Worm (Caenorhabditis elegans) whole organism, L4/young adult: ENCODE results near the gene trxr-2.

ENCODE experiments used
- W03F9.2 ChIP-seq: fragments of 150-350 bp; optimal IDR thresholded peaks from 2 replicates; lab custom pipeline; 2014; ENCODE audit warnings: missing biosample characterization, missing genetic modification characterization
- dao-5 ChIP-seq: sonication (generic microtip); optimal IDR thresholded peaks from 2 replicates; lab custom pipeline; 2016; ENCODE audit warnings: missing genotype, missing genetic modification characterization, moderate library complexity, missing compliant biosample characterization
- him-1 ChIP-seq: sonication (generic microtip); optimal IDR thresholded peaks from 2 replicates; lab custom pipeline; 2016; ENCODE audit warnings: missing genotype, missing genetic modification reagents, missing genetic modification characterization, missing compliant biosample characterization

Gene trxr-2

DNA sequence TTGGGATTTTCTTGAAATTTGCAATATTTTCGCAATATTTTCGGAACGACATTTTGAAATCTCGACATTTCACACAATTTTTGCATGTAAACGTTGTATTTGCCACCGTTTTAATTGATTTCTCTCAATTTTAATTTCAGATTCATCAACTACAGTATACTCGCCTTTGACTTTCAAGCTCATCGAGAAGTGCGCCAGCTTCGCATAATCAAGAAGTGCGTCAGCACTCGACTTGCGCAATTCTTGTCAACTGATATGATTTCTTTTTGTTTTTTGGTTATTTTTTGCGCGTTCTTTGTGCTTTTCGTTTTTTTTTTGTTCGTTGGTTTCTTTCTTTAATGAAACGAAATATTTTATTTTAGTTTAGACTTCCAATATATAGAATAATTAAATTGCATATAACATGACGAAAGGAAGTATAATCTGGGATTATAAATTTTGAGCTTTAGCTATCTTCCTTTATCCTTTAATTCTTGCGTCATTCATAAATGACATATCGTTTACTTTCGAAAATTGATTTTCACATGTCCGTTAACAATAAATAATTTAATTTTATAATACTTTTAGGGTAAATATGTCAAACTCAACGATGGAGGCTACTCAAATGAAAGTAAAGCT lies 26.3 kb upstream of the trxr-2 start, which contains the start of gene famh-136:
famh-136 (plus strand) TSS at position 568 of the 618 bp plus-strand sequence.
- TF ChIP-seq him-1 (peak; percentile 50), dao-5 (tag; lab: Kevin White, UChicago) (no peak), W03F9.2 (peak; percentile 94)

DNA sequence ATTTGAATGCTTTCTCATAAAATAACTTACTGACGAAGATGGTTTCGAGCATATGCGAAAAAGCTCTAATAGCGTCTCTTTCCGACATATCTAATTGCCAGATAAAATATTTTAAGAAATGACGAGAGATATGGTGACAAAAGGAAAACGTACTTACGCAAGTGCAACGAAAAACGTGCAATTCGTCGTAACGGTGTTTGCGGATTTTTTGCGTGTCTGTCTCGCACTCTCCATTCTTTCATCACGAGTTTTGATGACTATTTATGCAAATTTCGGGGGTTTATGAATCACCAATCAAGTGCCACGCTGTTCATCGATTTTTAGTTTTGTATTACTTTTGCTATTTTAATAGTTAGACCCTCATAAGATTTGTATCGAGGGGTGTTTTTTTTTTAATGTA lies 24.6 kb upstream of the trxr-2 start, which contains the start of gene ZK637.14:
ZK637.14 (minus strand) TSS at position 201 of the 400 bp plus-strand sequence.
- TF ChIP-seq W03F9.2 (peak; percentile 53), him-1 (no peak)

DNA sequence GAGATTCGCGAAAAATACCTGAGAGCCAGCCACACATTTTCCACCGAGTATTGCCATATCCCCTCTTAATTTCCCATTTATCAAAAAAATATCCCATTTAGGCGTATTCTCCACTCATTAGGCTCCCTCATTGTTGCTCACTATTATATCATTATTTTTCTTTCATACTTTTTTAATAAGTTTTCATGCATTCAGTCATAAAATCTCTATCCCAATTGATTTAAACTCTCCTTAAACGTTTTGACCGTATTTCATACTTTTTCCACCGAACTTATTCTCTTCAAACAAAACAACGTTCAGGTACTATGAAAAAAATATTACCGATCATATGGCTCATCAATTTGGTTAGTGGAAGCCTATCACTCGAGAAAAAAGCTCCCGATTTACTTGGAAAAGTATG lies 23.6 kb upstream of the trxr-2 start, which contains the start of gene lnkn-1:
lnkn-1 (plus strand) TSS at position 301 of the 400 bp plus-strand sequence.
- TF ChIP-seq him-1 = no peak
- no peak for TF ChIP-seq W03F9.2
- no peak for TF ChIP-seq dao-5 (tag; lab: Kevin White, UChicago)

DNA sequence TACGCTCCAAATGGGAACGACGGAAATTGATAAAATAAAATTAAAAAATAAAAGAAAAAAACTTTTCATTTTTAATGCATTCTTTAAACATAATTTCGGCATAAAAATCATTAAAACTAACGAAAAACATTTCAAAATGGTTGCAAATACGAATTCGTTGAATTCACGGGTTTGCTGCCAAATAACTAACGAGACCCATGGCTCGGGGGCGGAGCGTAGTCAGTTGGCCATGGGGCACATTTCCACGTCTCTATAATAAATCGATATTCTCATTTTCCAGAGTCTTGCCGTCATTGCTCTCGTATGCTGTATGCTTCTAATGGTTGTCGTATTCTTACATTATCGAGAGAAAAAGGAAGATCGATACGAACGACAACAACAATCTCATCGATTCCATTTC lies 20.1 kb upstream of the trxr-2 start, which contains the start of gene ZK637.4:
ZK637.4 (plus strand) TSS at position 301 of the 400 bp plus-strand sequence.
- no peak for TF ChIP-seq W03F9.2
- TF ChIP-seq dao-5 (tag; lab: Kevin White, UChicago) = no peak
- no peak for TF ChIP-seq him-1

DNA sequence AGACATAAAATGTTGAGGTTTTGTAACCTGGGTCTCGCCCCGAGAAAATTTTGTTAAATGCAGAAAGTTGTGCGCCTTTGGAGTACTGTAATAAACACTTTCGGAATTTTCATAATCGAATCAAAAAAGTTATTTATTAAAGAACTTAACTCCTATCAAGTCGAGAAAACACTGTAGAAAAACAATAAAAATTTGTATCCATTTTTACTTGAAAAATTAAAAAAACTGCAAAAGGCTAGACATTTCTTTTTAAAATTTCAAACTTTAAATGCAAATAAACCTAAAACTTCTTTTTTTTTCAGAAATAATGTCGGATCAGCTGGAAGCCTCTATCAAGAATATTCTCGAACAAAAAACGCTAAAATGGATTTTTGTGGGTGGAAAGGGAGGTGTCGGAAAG lies 18.8 kb upstream of the trxr-2 start, which contains the start of gene asna-1:
asna-1 (plus strand) TSS at position 301 of the 400 bp plus-strand sequence.
- no peak for TF ChIP-seq W03F9.2
- no peak for TF ChIP-seq dao-5 (tag; lab: Kevin White, UChicago)
- TF ChIP-seq him-1 = no peak

DNA sequence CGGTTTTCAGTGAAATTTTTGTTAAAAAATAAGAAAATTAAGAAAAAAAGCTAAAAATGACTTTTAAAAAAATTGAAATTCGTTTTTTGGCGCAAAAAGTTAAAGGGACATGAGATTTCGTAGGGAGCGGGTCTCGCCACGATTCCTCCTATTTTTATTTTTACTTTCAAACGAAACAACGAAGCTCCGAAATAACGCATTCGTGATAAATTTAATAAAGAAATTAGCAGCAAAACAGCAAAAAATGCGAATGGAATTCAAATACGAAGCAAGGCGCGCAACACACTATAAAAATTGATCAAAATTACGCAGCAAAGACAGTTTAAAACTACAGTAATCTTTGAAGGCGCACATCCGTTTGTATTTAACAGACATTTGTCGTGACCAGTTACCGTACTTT lies 13.8 kb upstream of the trxr-2 start:
- TF ChIP-seq dao-5 (tag; lab: Kevin White, UChicago) (no peak), him-1 (no peak), W03F9.2 (peak; percentile 65)

DNA sequence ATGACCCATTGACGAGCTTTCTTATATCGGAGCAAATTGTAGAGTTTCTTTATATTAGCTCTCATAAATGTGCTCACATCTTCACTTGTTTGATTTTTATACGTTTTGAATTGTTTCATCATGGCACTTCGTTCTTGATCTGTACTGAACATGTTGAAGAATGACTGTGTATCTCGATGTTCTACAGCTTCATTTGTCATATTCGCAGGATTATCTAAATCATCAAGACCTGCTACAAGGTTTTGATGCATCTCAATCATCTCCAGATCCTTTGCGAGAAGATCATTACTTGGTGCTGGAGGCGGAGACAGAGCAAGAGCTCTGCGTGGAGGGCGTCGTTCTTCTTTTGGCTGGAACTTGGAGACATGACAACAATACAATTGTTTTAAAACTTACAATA lies 10.3 kb upstream of the trxr-2 start:
- TF ChIP-seq W03F9.2 (no peak), dao-5 (tag; lab: Kevin White, UChicago) (no peak), him-1 (no peak)

DNA sequence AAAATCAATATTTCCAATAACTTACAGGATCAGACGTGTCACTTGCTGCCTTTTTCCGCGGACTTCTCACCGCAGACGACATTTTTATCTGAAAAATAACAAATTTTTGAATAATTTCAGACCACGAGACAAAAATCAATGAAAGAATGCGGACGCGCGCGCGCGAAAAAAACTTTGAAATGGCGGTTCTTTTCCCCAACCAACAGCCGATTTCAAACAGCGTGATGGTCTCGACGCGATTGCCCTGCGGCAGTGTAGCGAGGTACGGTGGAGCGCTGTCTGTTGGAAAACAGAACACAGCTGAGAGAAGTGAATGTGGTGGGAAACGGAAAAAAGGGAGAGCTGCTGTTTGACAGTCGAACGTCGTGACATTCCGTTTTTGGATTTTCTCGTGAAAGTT lies 9.5 kb upstream of the trxr-2 start, which contains the start of gene lin-9:
lin-9 (minus strand) TSS at position 88 of the 400 bp plus-strand sequence.
- no peak for TF ChIP-seq dao-5 (tag; lab: Kevin White, UChicago)
- peak; percentile 87 for TF ChIP-seq him-1
- TF ChIP-seq W03F9.2 = peak; percentile 97

- TF ChIP-seq him-1 (peak; percentile 4), dao-5 (tag; lab: Kevin White, UChicago) (no peak)
Observed at ce11 chrIII:8904914-8905665, 8.5 kb upstream of the trxr-2 start, which contains the start of gene unc-32. unc-32 (plus strand) TSS chrIII:8905615.

ce11 chrIII:8910139-8910538 lies 3.4 kb upstream of the trxr-2 start:
- TF ChIP-seq W03F9.2 (no peak), dao-5 (tag; lab: Kevin White, UChicago) (no peak), him-1 (no peak)

DNA sequence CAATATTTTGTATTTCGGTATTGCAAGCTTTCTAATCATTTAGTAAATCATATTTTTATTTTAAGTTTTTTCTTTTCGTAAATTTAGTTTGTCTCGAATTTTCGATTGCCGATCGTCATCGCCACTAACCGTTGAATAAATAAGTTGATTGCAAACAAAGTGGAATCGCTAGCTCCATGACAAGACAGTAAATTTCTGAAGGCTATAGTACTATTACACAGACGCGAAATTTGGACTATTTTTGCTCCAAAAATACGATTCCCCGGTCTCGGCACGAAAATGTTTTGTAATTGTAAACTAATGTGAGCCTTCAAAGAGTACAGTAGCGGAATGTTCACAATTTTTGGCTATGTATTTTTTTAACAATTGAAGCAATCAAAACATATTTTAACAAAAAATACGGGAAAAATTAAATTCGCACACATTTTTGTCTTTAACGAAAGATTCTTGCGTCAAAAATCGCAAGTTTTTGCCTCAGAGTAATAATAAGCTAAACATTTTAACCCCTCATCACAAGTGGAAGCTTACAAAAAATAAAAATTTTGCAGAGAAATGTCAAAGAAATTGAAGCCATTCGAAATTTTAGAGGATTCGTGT lies 1.9 kb upstream of the trxr-2 start, which contains the start of gene tpk-1:
tpk-1 (plus strand) TSS at position 547 of the 597 bp plus-strand sequence.
- TF ChIP-seq him-1 (peak; percentile 26), W03F9.2 (no peak)

DNA sequence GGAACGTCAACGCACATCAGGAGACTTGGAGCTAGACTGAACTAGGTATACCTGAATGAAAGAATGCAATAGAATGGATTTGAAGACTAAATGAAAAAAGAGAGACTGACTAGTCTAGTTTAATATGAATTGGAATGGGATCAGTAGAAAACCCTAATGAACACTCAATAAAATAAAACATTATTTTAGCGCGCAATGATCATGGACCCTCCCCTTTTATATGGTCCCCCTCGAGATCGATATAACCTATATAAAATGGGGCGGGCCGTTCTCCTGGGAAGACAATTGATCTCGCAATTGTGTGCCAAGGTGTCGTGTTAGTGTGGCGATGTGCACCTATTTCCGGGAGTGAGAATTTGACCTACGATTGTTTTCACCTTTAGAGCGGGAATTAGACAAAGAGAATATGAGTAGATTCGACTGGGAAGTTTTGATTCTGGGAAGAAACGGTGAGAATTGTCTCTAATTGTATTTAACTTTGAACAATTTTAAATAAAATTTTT lies 4.4 kb downstream of the trxr-2 start, which contains the start of gene cdc-25.3:
cdc-25.3 (minus strand) TSS at position 51 of the 503 bp plus-strand sequence.
- TF ChIP-seq W03F9.2 (no peak), him-1 (no peak), dao-5 (tag; lab: Kevin White, UChicago) (no peak)

DNA sequence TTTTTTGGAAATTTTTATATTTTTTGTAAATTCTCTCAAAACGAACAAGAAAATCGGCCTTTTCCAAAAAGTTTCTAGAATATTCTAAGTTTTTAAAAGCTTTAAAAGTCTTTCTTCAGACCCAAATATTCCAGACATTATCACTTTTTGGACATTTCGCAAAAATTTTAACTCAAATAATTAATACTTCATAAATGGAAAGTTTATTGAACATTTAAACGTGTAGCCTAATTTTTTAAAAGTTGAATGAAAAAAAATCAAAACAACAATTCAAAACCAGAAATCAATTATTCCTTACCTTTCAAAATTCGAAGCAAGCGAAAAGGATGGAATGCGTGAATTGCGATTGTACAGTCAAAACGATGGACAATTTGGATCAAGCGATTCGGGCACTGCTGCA lies 6.2 kb downstream of the trxr-2 start, which contains the start of gene ZK637.15:
ZK637.15 (plus strand) TSS at position 301 of the 400 bp plus-strand sequence.
- TF ChIP-seq dao-5 (tag; lab: Kevin White, UChicago) (no peak), W03F9.2 (no peak), him-1 (no peak)

DNA sequence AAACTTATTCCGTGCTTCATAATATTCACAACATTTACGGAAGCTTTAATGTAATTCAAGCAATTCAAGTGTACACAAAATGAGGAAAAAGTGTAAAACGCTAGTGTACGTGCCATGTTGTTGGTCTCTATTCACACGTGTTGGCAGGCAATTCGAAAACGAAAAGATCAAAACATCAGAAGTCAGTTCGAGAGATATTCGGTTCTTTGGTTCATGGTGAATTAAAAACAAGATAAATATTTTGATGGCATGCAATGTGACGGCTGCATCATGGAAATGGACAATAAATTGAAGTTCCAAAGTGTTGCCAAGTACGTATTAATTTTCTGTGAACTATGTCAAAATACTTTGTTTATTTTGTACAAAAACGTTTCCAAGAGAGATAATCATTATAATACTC lies 8.5 kb downstream of the trxr-2 start:
- TF ChIP-seq W03F9.2 (no peak), dao-5 (tag; lab: Kevin White, UChicago) (no peak), him-1 (no peak)
